Fruit fly (Drosophila melanogaster) whole organism: ENCODE results near the gene Cyp304a1.

Experiments used
- Dll ChIP-seq: fragments of >200 bp; optimal IDR thresholded peaks from 2 replicates; lab custom pipeline; 2017
- EcR ChIP-seq, 2 experiments: fragments of >200 bp; optimal IDR thresholded peaks; 2 replicates each; lab custom pipeline; 2017; ENCODE audit warnings: missing biosample characterization in 2 of 2, missing genetic modification characterization in 2 of 2, missing genetic modification reagents in 2 of 2
- pan ChIP-seq: fragments of >200 bp; optimal IDR thresholded peaks from 2 replicates; lab custom pipeline; 2017
- psq ChIP-seq: fragments of >200 bp; optimal IDR thresholded peaks from 2 replicates; lab custom pipeline; 2017
- usp ChIP-seq: fragments of >200 bp; optimal IDR thresholded peaks from 2 replicates; lab custom pipeline; 2017; ENCODE audit warnings: missing biosample characterization, missing genetic modification characterization, mixed read lengths

DNA sequence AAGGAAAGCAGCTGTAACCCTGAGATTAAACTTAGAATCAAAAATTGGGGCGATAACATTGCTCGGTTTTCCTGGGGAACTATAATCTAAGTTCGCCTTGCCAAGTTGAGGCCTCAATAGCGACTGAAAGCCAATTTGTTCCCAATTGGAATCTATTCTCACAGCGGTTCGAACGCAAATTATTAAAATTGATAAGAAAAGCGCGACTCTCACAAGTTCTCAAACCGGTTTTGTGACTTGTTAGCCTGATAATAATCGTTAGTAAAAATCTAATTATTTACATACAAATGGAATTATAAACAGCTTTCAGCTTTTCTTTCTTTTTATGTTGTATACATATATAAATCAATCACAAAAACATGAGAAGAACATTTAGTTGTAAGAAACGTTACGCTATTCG is 31.5 kb downstream of the Cyp304a1 start, which contains the start of gene yellow-f2:
- no peak for TF ChIP-seq Dll (lab: Kevin White, UChicago)
- TF ChIP-seq psq (lab: Kevin White, UChicago), result no peak
- TF ChIP-seq pan (lab: Kevin White, UChicago), result no peak
- no peak for TF ChIP-seq EcR (GFP tag; optimal IDR thresholded peaks at IDR 0.05; lab: Kevin White, UChicago)
- no peak for TF ChIP-seq usp
